Fruit fly (Drosophila melanogaster): ENCODE measurements around the gene CG44194.

dm6 chr3R:13012351-13012750 lies 14.8 kb upstream of the CG44194 start:
- TF ChIP-seq CG11294 (GFP tag; IDR thresholded peaks at IDR 0.05) (peak; percentile 51), esn (GFP tag; optimal IDR thresholded peaks at IDR 0.05) (peak; percentile 81), OdsH (GFP tag; optimal IDR thresholded peaks at IDR 0.05) (peak; percentile 77), CG6854 (GFP tag; optimal IDR thresholded peaks at IDR 0.05) (peak; percentile 26), Ets96B (tag; optimal IDR thresholded peaks at IDR 0.05) (peak; percentile 63)

Data from whole organism, prepupa.